Worm (Caenorhabditis elegans) whole organism, early embryonic: ENCODE measurements around the gene T08D10.5.

Experiments
- F13C5.2 ChIP-seq: sonication (generic microtip); optimal IDR thresholded peaks from 2 replicates; lab custom pipeline; 2017; ENCODE audit warnings: mild to moderate bottlenecking, missing genetic modification characterization, inconsistent platforms, missing compliant biosample characterization
- ama-1 ChIP-seq: fragments of 150-350 bp; optimal IDR thresholded peaks from 2 replicates; lab custom pipeline; 2014

- TF ChIP-seq F13C5.2 (tag; lab: Kevin White, UChicago): no peak
- TF ChIP-seq ama-1 (lab: Kevin White, UChicago): no peak
Measured at ce11 chrX:11974629-11975085, 17.3 kb downstream of the T08D10.5 start, which contains the start of gene set-6.
